Worm (Caenorhabditis elegans) whole organism, L3 larva: Measurements from ENCODE around the gene ztf-13.

ENCODE experiments used
- R02D3.7 ChIP-seq: fragments of 150-350 bp; optimal IDR thresholded peaks from 2 replicates; lab custom pipeline; 2014; ENCODE audit warnings: missing biosample characterization, missing genetic modification characterization
- jun-1 ChIP-seq: fragments of 150-350 bp; optimal IDR thresholded peaks from 2 replicates; lab custom pipeline; 2014; ENCODE audit warnings: missing biosample characterization, missing genetic modification reagents, missing genetic modification characterization
- pha-4 ChIP-seq: fragments of 150-350 bp; optimal IDR thresholded peaks from 2 replicates; lab custom pipeline; 2014; ENCODE audit warnings: missing biosample characterization, missing genetic modification reagents, missing genetic modification characterization
- sea-2 ChIP-seq: fragments of 150-350 bp; sonication (generic microtip); optimal IDR thresholded peaks from 4 replicates; lab custom pipeline; 2014; ENCODE audit warnings: missing biosample characterization, missing genetic modification reagents, missing genetic modification characterization
- snpc-4 ChIP-seq: fragments of 150-350 bp; optimal IDR thresholded peaks from 2 replicates; lab custom pipeline; 2014; ENCODE audit warnings: missing biosample characterization, missing genetic modification characterization
- zag-1 ChIP-seq: fragments of 150-350 bp; optimal IDR thresholded peaks from 2 replicates; lab custom pipeline; 2014; ENCODE audit warnings: missing biosample characterization, missing genetic modification characterization

DNA sequence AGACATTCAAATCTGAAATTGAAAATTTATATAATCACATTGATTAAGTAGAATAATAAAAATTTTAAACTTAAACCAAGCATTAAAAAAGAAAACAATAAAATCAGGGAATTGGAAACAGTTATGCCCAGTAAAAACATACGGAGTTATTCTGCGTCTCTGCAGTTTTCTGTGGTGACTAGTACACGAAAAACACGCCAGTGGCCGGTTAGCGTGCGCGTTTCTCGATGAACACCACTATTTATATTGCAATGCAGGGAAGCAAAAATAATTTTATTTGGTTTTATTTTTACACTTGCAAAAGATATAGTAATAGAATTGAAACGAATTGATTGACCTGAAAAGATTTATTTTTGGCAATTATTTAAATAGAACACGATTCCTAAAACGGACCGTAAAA, 2.1 kb downstream of the ztf-13 start, which contains the start of gene sec-3:
- TF ChIP-seq snpc-4 (tag; lab: Kevin White, UChicago) (peak; percentile 88), sea-2 (GFP tag; lab: Kevin White, UChicago) (no peak), R02D3.7 (tag; lab: Kevin White, UChicago) (peak; percentile 64), zag-1 (tag; lab: Kevin White, UChicago) (no peak), pha-4 (tag; lab: Kevin White, UChicago) (peak; percentile 97), jun-1 (peak; percentile 76)
